Fruit fly (Drosophila melanogaster) whole organism, embryonic: ENCODE results near the gene CG3009.

ENCODE experiments used
- B-H1 ChIP-seq: fragments of 200-800 bp; sonication (Bioruptor generic); IDR thresholded peaks from 3 replicates; pipeline ENCODE4 v1.3.6; 2022; ENCODE audit warnings: missing biosample characterization, missing genetic modification characterization
- Blimp-1 ChIP-seq: fragments of 200-800 bp; sonication (Bioruptor generic); optimal IDR thresholded peaks from 3 replicates; lab custom pipeline; 2018; ENCODE audit warnings: missing biosample characterization, missing genetic modification characterization, mild to moderate bottlenecking, moderate library complexity, missing genetic modification reagents
- BtbVII ChIP-seq: fragments of 200-800 bp; sonication (Bioruptor generic); optimal IDR thresholded peaks from 3 replicates; lab custom pipeline; 2017; ENCODE audit warnings: missing biosample characterization, mild to moderate bottlenecking, missing genetic modification characterization
- CG10267 ChIP-seq: fragments of 200-800 bp; sonication (Bioruptor generic); optimal IDR thresholded peaks from 2 replicates; lab custom pipeline; 2018; ENCODE audit warnings: missing biosample characterization, mild to moderate bottlenecking, missing genetic modification characterization, moderate library complexity
- CG10462 ChIP-seq: fragments of 200-800 bp; sonication (Bioruptor generic); optimal IDR thresholded peaks from 2 replicates; lab custom pipeline; 2016; ENCODE audit warnings: missing biosample characterization, missing genetic modification characterization
- CG10543 ChIP-seq: fragments of 200-800 bp; sonication (Bioruptor generic); optimal IDR thresholded peaks from 3 replicates; lab custom pipeline; 2017; ENCODE audit warnings: missing biosample characterization, mild to moderate bottlenecking, missing genetic modification characterization, moderate library complexity
- CG11247 ChIP-seq: fragments of 200-800 bp; sonication (Bioruptor generic); IDR thresholded peaks from 2 replicates; pipeline ENCODE4 v1.3.6; 2022; ENCODE audit warnings: missing biosample characterization, missing genetic modification characterization
- CG12071 ChIP-seq: fragments of 200-800 bp; sonication (Bioruptor generic); optimal IDR thresholded peaks from 3 replicates; lab custom pipeline; 2018; ENCODE audit warnings: missing biosample characterization, mild to moderate bottlenecking, missing genetic modification characterization
- CG12942 ChIP-seq: fragments of 200-800 bp; sonication (Bioruptor generic); optimal IDR thresholded peaks from 3 replicates; lab custom pipeline; 2016; ENCODE audit warnings: missing biosample characterization, missing genetic modification characterization
- CG13123 ChIP-seq: fragments of 200-800 bp; sonication (Bioruptor generic); optimal IDR thresholded peaks from 2 replicates; lab custom pipeline; 2016; ENCODE audit warnings: missing biosample characterization, missing genetic modification characterization
- CG14441 ChIP-seq: fragments of 200-800 bp; sonication (Bioruptor generic); IDR thresholded peaks from 2 replicates; pipeline ENCODE4 v1.3.6; 2022; ENCODE audit warnings: missing biosample characterization, missing genetic modification characterization
- CG15269 ChIP-seq: fragments of 200-800 bp; sonication (Bioruptor generic); optimal IDR thresholded peaks from 2 replicates; lab custom pipeline; 2018; ENCODE audit warnings: missing biosample characterization, mild to moderate bottlenecking, missing genetic modification characterization, moderate library complexity
- CG1602 ChIP-seq: fragments of 200-800 bp; sonication (Bioruptor generic); optimal IDR thresholded peaks from 3 replicates; lab custom pipeline; 2016; ENCODE audit warnings: missing biosample characterization, missing genetic modification characterization
- CG3838 ChIP-seq: fragments of 200-800 bp; sonication (Bioruptor generic); optimal IDR thresholded peaks from 3 replicates; lab custom pipeline; 2016; ENCODE audit warnings: missing biosample characterization, missing genetic modification characterization
- CG4282 ChIP-seq: fragments of 200-800 bp; sonication (Bioruptor generic); optimal IDR thresholded peaks from 2 replicates; lab custom pipeline; 2016; ENCODE audit warnings: missing biosample characterization, missing genetic modification characterization
- CG4820 ChIP-seq: fragments of 200-800 bp; sonication (Bioruptor generic); optimal IDR thresholded peaks from 3 replicates; lab custom pipeline; 2016; ENCODE audit warnings: missing biosample characterization, missing genetic modification characterization
- CG9437 ChIP-seq: fragments of 200-800 bp; sonication (Bioruptor generic); optimal IDR thresholded peaks from 2 replicates; lab custom pipeline; 2018; ENCODE audit warnings: missing biosample characterization, mild to moderate bottlenecking, missing genetic modification characterization
- CG9932 ChIP-seq: fragments of 200-800 bp; sonication (Bioruptor generic); IDR thresholded peaks from 2 replicates; pipeline ENCODE4 v1.3.6; 2022; ENCODE audit warnings: missing biosample characterization, missing genetic modification characterization
- Dad ChIP-seq: fragments of 200-800 bp; sonication (Bioruptor generic); optimal IDR thresholded peaks from 3 replicates; lab custom pipeline; 2016; ENCODE audit warnings: missing biosample characterization, missing genetic modification characterization
- Drgx ChIP-seq: fragments of 200-800 bp; sonication (Bioruptor generic); IDR thresholded peaks from 2 replicates; pipeline ENCODE4 v1.3.6; 2022; ENCODE audit warnings: missing biosample characterization, missing genetic modification characterization
- E2f2 ChIP-seq: fragments of 200-800 bp; sonication (Bioruptor generic); IDR thresholded peaks from 2 replicates; pipeline ENCODE4 v1.3.6; 2022; ENCODE audit warnings: missing biosample characterization, missing genetic modification characterization
- Ets65A ChIP-seq: fragments of 200-800 bp; sonication (Bioruptor generic); peaks from one replicate; lab custom pipeline; 2016; ENCODE audit warnings: missing biosample characterization, missing genetic modification characterization
- Rx ChIP-seq: fragments of 200-800 bp; sonication (Bioruptor generic); IDR thresholded peaks from 2 replicates; pipeline ENCODE4 v1.3.6; 2022; ENCODE audit warnings: missing biosample characterization, missing genetic modification characterization
- Sox102F ChIP-seq: fragments of 200-800 bp; sonication (Bioruptor generic); optimal IDR thresholded peaks from 2 replicates; lab custom pipeline; 2018; ENCODE audit warnings: missing biosample characterization, mild to moderate bottlenecking, missing genetic modification characterization, moderate library complexity
- ap ChIP-seq: fragments of 200-800 bp; sonication (Bioruptor generic); IDR thresholded peaks from 2 replicates; pipeline ENCODE4 v1.3.6; 2022; ENCODE audit warnings: missing biosample characterization, missing genetic modification characterization
- bowl ChIP-seq: fragments of 200-800 bp; sonication (Bioruptor generic); IDR thresholded peaks from 2 replicates; pipeline ENCODE4 v1.3.6; 2022; ENCODE audit warnings: missing biosample characterization, missing genetic modification characterization
- ci ChIP-seq: fragments of 200-800 bp; sonication (Bioruptor generic); IDR thresholded peaks from 3 replicates; pipeline ENCODE4 v1.3.6; 2022; ENCODE audit warnings: missing biosample characterization, missing genetic modification characterization
- disco-r ChIP-seq: fragments of 200-800 bp; sonication (Bioruptor generic); optimal IDR thresholded peaks from 2 replicates; lab custom pipeline; 2016; ENCODE audit warnings: missing biosample characterization, missing genetic modification characterization
- esg ChIP-seq: fragments of 200-800 bp; sonication (Bioruptor generic); conservative IDR thresholded peaks from 2 replicates; pipeline ENCODE4 v1.3.6; 2022; ENCODE audit warnings: missing biosample characterization, missing genetic modification characterization
- fd3F ChIP-seq: fragments of 200-800 bp; sonication (Bioruptor generic); optimal IDR thresholded peaks from 2 replicates; lab custom pipeline; 2018; ENCODE audit warnings: missing biosample characterization, mild to moderate bottlenecking, missing genetic modification characterization, moderate library complexity
- fd96Cb ChIP-seq: fragments of 200-800 bp; sonication (Bioruptor generic); optimal IDR thresholded peaks from 2 replicates; lab custom pipeline; 2018; ENCODE audit warnings: missing biosample characterization, mild to moderate bottlenecking, missing genetic modification characterization, moderate library complexity
- ftz-f1 ChIP-seq: fragments of 200-800 bp; sonication (Bioruptor generic); optimal IDR thresholded peaks from 2 replicates; lab custom pipeline; 2016; ENCODE audit warnings: missing biosample characterization, missing genetic modification characterization
- grau ChIP-seq: fragments of 200-800 bp; optimal IDR thresholded peaks from 3 replicates; lab custom pipeline; 2019; ENCODE audit warnings: missing biosample characterization, mild to moderate bottlenecking, missing genetic modification characterization, moderate library complexity
- grn ChIP-seq: fragments of 200-800 bp; sonication (Bioruptor generic); optimal IDR thresholded peaks from 3 replicates; lab custom pipeline; 2017; ENCODE audit warnings: missing biosample characterization, missing genetic modification characterization
- gsb ChIP-seq: fragments of 200-800 bp; sonication (Bioruptor generic); IDR thresholded peaks from 2 replicates; pipeline ENCODE4 v1.3.6; 2022; ENCODE audit warnings: missing biosample characterization, missing genetic modification characterization
- hkb ChIP-seq, 2 experiments: fragments of 200-800 bp in 1 of 2; fragments of >200 bp in 1 of 2; sonication (Bioruptor generic) in 1 of 2; IDR thresholded peaks in 1 of 2; optimal IDR thresholded peaks in 1 of 2; 2 replicates each; pipeline versions ENCODE4 v1.3.6 to Lab custom; 2017 to 2022; ENCODE audit warnings: missing biosample characterization in 1 of 2, missing genetic modification characterization in 1 of 2
- lmd ChIP-seq: fragments of 200-800 bp; sonication (Bioruptor generic); IDR thresholded peaks from 2 replicates; pipeline ENCODE4 v1.3.6; 2022; ENCODE audit warnings: missing biosample characterization, missing genetic modification characterization
- mirr ChIP-seq: fragments of 200-800 bp; sonication (Bioruptor generic); optimal IDR thresholded peaks from 3 replicates; lab custom pipeline; 2018; ENCODE audit warnings: missing biosample characterization, mild to moderate bottlenecking, missing genetic modification characterization
- pan ChIP-seq, 4 experiments: fragments of >200 bp in 3 of 4; fragments of 200-800 bp in 1 of 4; sonication (Bioruptor generic) in 1 of 4; optimal IDR thresholded peaks in 3 of 4; IDR thresholded peaks in 1 of 4; 2 replicates each; pipeline versions ENCODE4 v1.3.6 to Lab custom; 2017 to 2022; ENCODE audit warnings: missing biosample characterization in 2 of 4, missing genetic modification characterization in 2 of 4, mixed read lengths in 1 of 4
- pros ChIP-seq: fragments of 200-800 bp; sonication (Bioruptor generic); optimal IDR thresholded peaks from 3 replicates; lab custom pipeline; 2019; ENCODE audit warnings: missing biosample characterization, mild to moderate bottlenecking, missing genetic modification characterization, moderate library complexity
- run ChIP-seq: fragments of 200-800 bp; sonication (Bioruptor generic); optimal IDR thresholded peaks from 3 replicates; lab custom pipeline; 2018; ENCODE audit warnings: missing biosample characterization, mild to moderate bottlenecking, missing genetic modification characterization
- sim ChIP-seq: fragments of 200-800 bp; sonication (Bioruptor generic); IDR thresholded peaks from 2 replicates; pipeline ENCODE4 v1.3.6; 2022; ENCODE audit warnings: missing biosample characterization, missing genetic modification characterization
- sima ChIP-seq: fragments of 200-800 bp; sonication (Bioruptor generic); optimal IDR thresholded peaks from 2 replicates; lab custom pipeline; 2016; ENCODE audit warnings: missing biosample characterization, missing genetic modification characterization
- so ChIP-seq: fragments of 200-800 bp; sonication (Bioruptor generic); IDR thresholded peaks from 3 replicates; pipeline ENCODE4 v1.3.6; 2022; ENCODE audit warnings: missing biosample characterization, missing genetic modification characterization
- trh ChIP-seq: fragments of 200-800 bp; sonication (Bioruptor generic); optimal IDR thresholded peaks from 2 replicates; lab custom pipeline; 2016; ENCODE audit warnings: missing biosample characterization, missing genetic modification characterization
- tup ChIP-seq: fragments of 200-800 bp; sonication (Bioruptor generic); optimal IDR thresholded peaks from 2 replicates; lab custom pipeline; 2016; ENCODE audit warnings: missing biosample characterization, mild to moderate bottlenecking, missing genetic modification characterization, moderate library complexity
- vfl ChIP-seq: fragments of 200-800 bp; sonication (Bioruptor generic); optimal IDR thresholded peaks from 2 replicates; lab custom pipeline; 2016; ENCODE audit warnings: missing biosample characterization, missing genetic modification characterization
- vvl ChIP-seq: fragments of 200-800 bp; sonication (Bioruptor generic); IDR thresholded peaks from 2 replicates; pipeline ENCODE4 v1.3.6; 2022; ENCODE audit warnings: missing biosample characterization, missing genetic modification characterization
- zen2 ChIP-seq: fragments of 200-800 bp; sonication (Bioruptor generic); IDR thresholded peaks from 3 replicates; pipeline ENCODE4 v1.3.6; 2022; ENCODE audit warnings: missing biosample characterization, missing genetic modification characterization; ENCODE audit not compliant: partially characterized antibody
- zfh2 ChIP-seq: fragments of 200-800 bp; sonication (Bioruptor generic); optimal IDR thresholded peaks from 2 replicates; lab custom pipeline; 2016; ENCODE audit warnings: missing biosample characterization, missing genetic modification characterization

Gene CG3009

DNA sequence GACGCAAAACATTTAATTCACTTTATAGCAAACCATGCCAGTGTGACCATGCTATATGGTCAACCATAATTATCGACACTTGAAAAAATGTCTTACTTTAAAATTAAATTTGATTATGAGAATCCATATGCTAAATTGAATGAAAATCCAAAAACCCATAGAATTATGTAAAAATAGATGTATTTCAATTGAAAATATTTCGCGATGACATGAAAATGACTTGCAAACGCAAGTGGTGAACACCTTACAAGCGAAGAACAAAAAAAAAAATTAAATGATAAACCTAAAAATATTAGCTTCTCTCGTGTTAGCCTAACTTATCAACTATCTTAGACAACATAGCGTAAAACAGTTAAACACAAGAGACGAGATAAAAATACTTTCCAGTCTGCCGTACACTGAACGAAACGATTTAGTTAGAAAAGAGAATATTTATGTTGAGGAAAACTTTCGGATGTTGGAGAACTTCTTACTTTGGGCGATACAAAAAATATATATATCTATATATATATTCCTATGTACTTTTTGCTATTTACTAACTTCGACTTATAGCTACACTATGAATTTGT, 13.4 kb upstream of the CG3009 start:
- TF ChIP-seq so (GFP tag; lab: Robert Waterston, UW) (no peak), pan (optimal IDR thresholded peaks at IDR 0.05; lab: Kevin White, UChicago) (no peak), pan (GFP tag; optimal IDR thresholded peaks at IDR 0.05 in 1 of 2, IDR thresholded peaks at IDR 0.05 in 1 of 2) (peak in 1 of 2 experiments; percentile 69), CG9932 (peak; percentile 51; the same call in 1 of the 2 replicates), CG4282 (no peak), vvl (GFP tag; lab: Robert Waterston, UW) (peak; percentile 64), E2f2 (GFP tag; lab: Robert Waterston, UW) (peak; percentile 8; the same call in 1 of the 2 replicates), CG11247 (GFP tag; lab: Robert Waterston, UW) (no peak), CG12071 (GFP tag; lab: Kevin White, UChicago) (peak; percentile 17), fd96Cb (tag; lab: Kevin White, UChicago) (peak; percentile 60), lmd (GFP tag; lab: Robert Waterston, UW) (peak; percentile 53), esg (peak; percentile 12; the same call in 1 of the 2 replicates), disco-r (GFP tag; lab: Kevin White, UChicago) (peak; percentile 9), gsb (GFP tag; lab: Robert Waterston, UW) (no peak), Blimp-1 (GFP tag; lab: Kevin White, UChicago) (peak; percentile 55), zfh2 (GFP tag; lab: Kevin White, UChicago) (peak; percentile 34), CG10267 (tag; lab: Kevin White, UChicago) (peak; percentile 54), Rx (GFP tag; lab: Robert Waterston, UW) (no peak), grau (tag; lab: Kevin White, UChicago) (peak; percentile 55), Dad (GFP tag; lab: Kevin White, UChicago) (no peak), ftz-f1 (GFP tag; lab: Kevin White, UChicago) (no peak), sim (GFP tag; lab: Robert Waterston, UW) (no peak), tup (GFP tag; lab: Kevin White, UChicago) (no peak), CG10462 (GFP tag; lab: Kevin White, UChicago) (peak; percentile 50), pros (GFP tag; lab: Kevin White, UChicago) (no peak), CG14441 (GFP tag; lab: Robert Waterston, UW) (peak; percentile 48; the same call in 1 of the 2 replicates), bowl (GFP tag; lab: Robert Waterston, UW) (peak; percentile 38; the same call in 1 of the 2 replicates), fd3F (GFP tag; lab: Kevin White, UChicago) (peak; percentile 36), ap (GFP tag; lab: Robert Waterston, UW) (0 out of 2 replicates have a peak, but pooled peaks have one; percentile 14), zen2 (no peak), CG10543 (no peak), B-H1 (GFP tag; lab: Robert Waterston, UW) (peak; percentile 57; the same call in 2 of the 3 replicates), CG3838 (GFP tag; lab: Kevin White, UChicago) (no peak), CG9437 (GFP tag; lab: Kevin White, UChicago) (no peak), CG1602 (GFP tag; lab: Kevin White, UChicago) (peak; percentile 51), CG13123 (no peak), Ets65A (GFP tag; lab: Kevin White, UChicago) (peak; percentile 82), run (tag; lab: Kevin White, UChicago) (peak; percentile 8), CG12942 (GFP tag; lab: Kevin White, UChicago) (no peak), CG15269 (tag; lab: Kevin White, UChicago) (peak; percentile 63), grn (GFP tag; lab: Kevin White, UChicago) (no peak), sima (no peak), BtbVII (GFP tag; lab: Kevin White, UChicago) (peak; percentile 35), vfl (GFP tag; lab: Kevin White, UChicago) (peak; percentile 20), Sox102F (GFP tag; lab: Kevin White, UChicago) (peak; percentile 64), ci (GFP tag; lab: Robert Waterston, UW) (peak; percentile 27; the same call in 1 of the 3 replicates), Drgx (peak; percentile 68), CG4820 (GFP tag; lab: Kevin White, UChicago) (peak; percentile 33), trh (GFP tag; lab: Kevin White, UChicago) (peak; percentile 24), mirr (GFP tag; lab: Kevin White, UChicago) (no peak), hkb (optimal IDR thresholded peaks at IDR 0.05; lab: Kevin White, UChicago) (no peak), hkb (GFP tag; IDR thresholded peaks at IDR 0.05; lab: Robert Waterston, UW) (peak; percentile 56)
